Worm (Caenorhabditis elegans) whole organism, L4 larva: ENCODE data around the gene str-124.

ENCODE experiments used
- F10B5.3 ChIP-seq: sonication (generic microtip); optimal IDR thresholded peaks from 2 replicates; lab custom pipeline; 2016; ENCODE audit warnings: mild to moderate bottlenecking, missing genetic modification characterization, missing compliant biosample characterization
- F37D6.2 ChIP-seq: sonication (generic microtip); optimal IDR thresholded peaks from 2 replicates; lab custom pipeline; 2016; ENCODE audit warnings: mild to moderate bottlenecking, missing genetic modification characterization, missing compliant biosample characterization
- F49E8.2 ChIP-seq: sonication (generic microtip); optimal IDR thresholded peaks from 2 replicates; lab custom pipeline; 2016; ENCODE audit warnings: missing compliant biosample characterization, mild to moderate bottlenecking, missing genetic modification characterization, borderline replicate concordance
- T20F7.1 ChIP-seq: fragments of 200-800 bp; sonication (Bioruptor generic); optimal IDR thresholded peaks from 2 replicates; lab custom pipeline; 2018; ENCODE audit warnings: mild to moderate bottlenecking, missing genetic modification characterization, missing compliant biosample characterization
- attf-4 ChIP-seq: sonication (generic microtip); optimal IDR thresholded peaks from 3 replicates; lab custom pipeline; 2017; ENCODE audit warnings: missing biosample characterization, missing genetic modification characterization
- ceh-20 ChIP-seq: fragments of 200-800 bp; sonication (Bioruptor generic); IDR thresholded peaks from 2 replicates; pipeline ENCODE4 v1.3.6; 2022; ENCODE audit warnings: missing genetic modification reagents, missing genetic modification characterization, missing compliant biosample characterization
- ceh-32 ChIP-seq: sonication (generic microtip); optimal IDR thresholded peaks from 2 replicates; lab custom pipeline; 2016; ENCODE audit warnings: mild to moderate bottlenecking, missing genetic modification characterization, missing compliant biosample characterization; ENCODE audit not compliant: poor library complexity
- ces-1 ChIP-seq: fragments of 150-350 bp; sonication (generic microtip); optimal IDR thresholded peaks from 4 replicates; lab custom pipeline; 2014; ENCODE audit warnings: missing biosample characterization, missing genetic modification reagents, missing genetic modification characterization
- cey-2 ChIP-seq: sonication (generic microtip); optimal IDR thresholded peaks from 3 replicates; lab custom pipeline; 2017; ENCODE audit warnings: missing genetic modification characterization, mild to moderate bottlenecking, missing compliant biosample characterization, antibody characterized with exemption, borderline replicate concordance; ENCODE audit not compliant: insufficient read depth
- ctbp-1 ChIP-seq: fragments of 200-800 bp; sonication (Bioruptor generic); IDR thresholded peaks from 2 replicates; pipeline ENCODE4 v1.3.6; 2022; ENCODE audit warnings: missing genetic modification reagents, missing genetic modification characterization, missing compliant biosample characterization
- daf-16 ChIP-seq, 3 experiments: sonication (generic microtip); optimal IDR thresholded peaks; 2 replicates each; lab custom pipeline; 2016 to 2017; ENCODE audit warnings: missing genetic modification characterization in 3 of 3, missing genetic modification reagents in 3 of 3, mild to moderate bottlenecking in 2 of 3, missing compliant biosample characterization in 2 of 3, missing biosample characterization in 1 of 3, moderate library complexity in 1 of 3
- daf-8 ChIP-seq: fragments of 200-800 bp; sonication (Bioruptor generic); IDR thresholded peaks from 2 replicates; pipeline ENCODE4 v1.3.6; 2022; ENCODE audit warnings: missing genetic modification characterization, missing compliant biosample characterization
- dmd-8 ChIP-seq: fragments of 200-800 bp; sonication (Bioruptor generic); IDR thresholded peaks from 2 replicates; pipeline ENCODE4 v1.3.6; 2022; ENCODE audit warnings: missing genetic modification characterization, missing compliant biosample characterization
- dmd-9 ChIP-seq: fragments of 200-800 bp; sonication (Bioruptor generic); IDR thresholded peaks from 2 replicates; pipeline ENCODE4 v1.3.6; 2022; ENCODE audit warnings: missing genetic modification reagents, missing genetic modification characterization, missing compliant biosample characterization
- duxl-1 ChIP-seq: sonication (generic microtip); optimal IDR thresholded peaks from 2 replicates; lab custom pipeline; 2016; ENCODE audit warnings: mild to moderate bottlenecking, missing genetic modification characterization, moderate library complexity, missing compliant biosample characterization; ENCODE audit not compliant: poor library complexity
- dve-1 ChIP-seq: sonication (generic microtip); optimal IDR thresholded peaks from 2 replicates; lab custom pipeline; 2017; ENCODE audit warnings: antibody characterized with exemption, mild to moderate bottlenecking, missing genetic modification characterization, missing compliant biosample characterization; ENCODE audit not compliant: insufficient read depth
- egl-43 ChIP-seq: fragments of 200-800 bp; sonication (Bioruptor generic); IDR thresholded peaks from 2 replicates; pipeline ENCODE4 v1.3.6; 2022; ENCODE audit warnings: missing genetic modification reagents, missing genetic modification characterization, missing compliant biosample characterization
- hlh-11 ChIP-seq: fragments of 200-800 bp; sonication (Bioruptor generic); optimal IDR thresholded peaks from 2 replicates; lab custom pipeline; 2018; ENCODE audit warnings: mild to moderate bottlenecking, missing genetic modification characterization, missing compliant biosample characterization
- hmg-1.1 ChIP-seq: fragments of 200-800 bp; sonication (Bioruptor generic); IDR thresholded peaks from 2 replicates; pipeline ENCODE4 v1.3.6; 2022; ENCODE audit warnings: missing genetic modification reagents, missing genetic modification characterization, missing compliant biosample characterization
- jun-1 ChIP-seq: fragments of 150-350 bp; optimal IDR thresholded peaks from 2 replicates; lab custom pipeline; 2014; ENCODE audit warnings: missing biosample characterization, missing genetic modification reagents, missing genetic modification characterization
- lin-1 ChIP-seq: fragments of 200-800 bp; sonication (Bioruptor generic); IDR thresholded peaks from 2 replicates; pipeline ENCODE4 v1.3.6; 2022; ENCODE audit warnings: missing genetic modification reagents, missing genetic modification characterization, missing compliant biosample characterization
- lin-13 ChIP-seq: fragments of 150-350 bp; optimal IDR thresholded peaks from 2 replicates; lab custom pipeline; 2014; ENCODE audit warnings: missing biosample characterization, missing genetic modification reagents, missing genetic modification characterization
- lin-15B ChIP-seq: fragments of 150-350 bp; sonication (generic microtip); optimal IDR thresholded peaks from 3 replicates; lab custom pipeline; 2014; ENCODE audit warnings: missing biosample characterization, missing genetic modification characterization
- lir-3 ChIP-seq: sonication (generic microtip); optimal IDR thresholded peaks from 2 replicates; lab custom pipeline; 2016; ENCODE audit warnings: mild to moderate bottlenecking, missing genetic modification characterization, missing compliant biosample characterization
- madf-9 ChIP-seq: fragments of 200-800 bp; sonication (Bioruptor generic); conservative IDR thresholded peaks from 2 replicates; pipeline ENCODE4 v1.3.6; 2022; ENCODE audit warnings: missing genetic modification reagents, missing genetic modification characterization, missing compliant biosample characterization
- mdt-29 ChIP-seq: fragments of 200-800 bp; sonication (Bioruptor generic); IDR thresholded peaks from 2 replicates; pipeline ENCODE4 v1.3.6; 2022; ENCODE audit warnings: missing genetic modification reagents, missing genetic modification characterization, missing compliant biosample characterization
- mes-2 ChIP-seq: sonication (generic microtip); optimal IDR thresholded peaks from 2 replicates; lab custom pipeline; 2016; ENCODE audit warnings: missing genotype, mild to moderate bottlenecking, missing genetic modification characterization, missing compliant biosample characterization; ENCODE audit not compliant: poor library complexity, severe bottlenecking
- mxl-2 ChIP-seq: fragments of 200-800 bp; sonication (Bioruptor generic); conservative IDR thresholded peaks from 2 replicates; pipeline ENCODE4 v1.3.6; 2022; ENCODE audit warnings: missing genetic modification reagents, missing genetic modification characterization, missing compliant biosample characterization
- mxl-3 ChIP-seq: fragments of 200-800 bp; sonication (Bioruptor generic); optimal IDR thresholded peaks from 2 replicates; lab custom pipeline; 2018; ENCODE audit warnings: mild to moderate bottlenecking, missing genetic modification characterization, missing compliant biosample characterization
- nhr-10 ChIP-seq: fragments of 150-350 bp; optimal IDR thresholded peaks from 2 replicates; lab custom pipeline; 2014; ENCODE audit warnings: missing biosample characterization, missing genetic modification characterization
- nhr-102 ChIP-seq: sonication (generic microtip); optimal IDR thresholded peaks from 2 replicates; lab custom pipeline; 2016; ENCODE audit warnings: mild to moderate bottlenecking, missing genetic modification characterization, moderate library complexity, missing compliant biosample characterization
- nhr-11 ChIP-seq: fragments of 150-350 bp; optimal IDR thresholded peaks from 2 replicates; lab custom pipeline; 2014; ENCODE audit warnings: missing biosample characterization, missing genetic modification characterization
- nhr-25 ChIP-seq: sonication (generic microtip); optimal IDR thresholded peaks from 2 replicates; lab custom pipeline; 2017; ENCODE audit warnings: missing genetic modification characterization, mild to moderate bottlenecking, missing compliant biosample characterization, antibody characterized with exemption, moderate library complexity, borderline replicate concordance; ENCODE audit not compliant: insufficient read depth
- nhr-42 ChIP-seq: fragments of 200-800 bp; sonication (Bioruptor generic); IDR thresholded peaks from 2 replicates; pipeline ENCODE4 v1.3.6; 2022; ENCODE audit warnings: missing genetic modification characterization, missing compliant biosample characterization
- nhr-48 ChIP-seq: sonication (generic microtip); optimal IDR thresholded peaks from 2 replicates; lab custom pipeline; 2016; ENCODE audit warnings: mild to moderate bottlenecking, missing genetic modification characterization, missing compliant biosample characterization
- nhr-6 ChIP-seq: fragments of 150-350 bp; optimal IDR thresholded peaks from 2 replicates; lab custom pipeline; 2014; ENCODE audit warnings: missing biosample characterization, missing genetic modification characterization
- php-3 ChIP-seq: fragments of 200-800 bp; sonication (Bioruptor generic); IDR thresholded peaks from 2 replicates; pipeline ENCODE4 v1.3.6; 2022; ENCODE audit warnings: missing genetic modification reagents, missing genetic modification characterization, missing compliant biosample characterization
- sdz-12 ChIP-seq: fragments of 200-800 bp; sonication (Bioruptor generic); optimal IDR thresholded peaks from 2 replicates; lab custom pipeline; 2018; ENCODE audit warnings: mild to moderate bottlenecking, missing genetic modification characterization, missing compliant biosample characterization
- set-16 ChIP-seq: fragments of 200-800 bp; sonication (Bioruptor generic); IDR thresholded peaks from 2 replicates; pipeline ENCODE4 v1.3.6; 2022; ENCODE audit warnings: missing genetic modification reagents, missing genetic modification characterization, missing compliant biosample characterization
- skn-1 ChIP-seq: fragments of 150-350 bp; optimal IDR thresholded peaks from 2 replicates; lab custom pipeline; 2014; ENCODE audit warnings: missing biosample characterization, missing genetic modification characterization
- snpc-1.2 ChIP-seq: fragments of 200-800 bp; sonication (Bioruptor generic); IDR thresholded peaks from 2 replicates; pipeline ENCODE4 v1.3.6; 2022; ENCODE audit warnings: missing genetic modification reagents, missing genetic modification characterization, missing compliant biosample characterization
- tag-97 ChIP-seq: fragments of 200-800 bp; sonication (Bioruptor generic); IDR thresholded peaks from 2 replicates; pipeline ENCODE4 v1.3.6; 2022; ENCODE audit warnings: missing genetic modification characterization, missing compliant biosample characterization
- unc-130 ChIP-seq: sonication (generic microtip); optimal IDR thresholded peaks from 2 replicates; lab custom pipeline; 2016; ENCODE audit warnings: missing genetic modification reagents, missing genetic modification characterization, missing compliant biosample characterization
- unc-39 ChIP-seq: sonication (generic microtip); optimal IDR thresholded peaks from 2 replicates; lab custom pipeline; 2017; ENCODE audit warnings: missing biosample characterization, missing genetic modification characterization
- vab-7 ChIP-seq: fragments of 200-800 bp; sonication (Bioruptor generic); IDR thresholded peaks from 2 replicates; pipeline ENCODE4 v1.3.6; 2022; ENCODE audit warnings: missing genetic modification reagents, missing genetic modification characterization, missing compliant biosample characterization
- zfp-3 ChIP-seq: fragments of 200-800 bp; sonication (Bioruptor generic); conservative IDR thresholded peaks from 2 replicates; pipeline ENCODE4 v1.3.6; 2022; ENCODE audit warnings: missing genetic modification reagents, missing genetic modification characterization, missing compliant biosample characterization
- zip-11 ChIP-seq: fragments of 200-800 bp; sonication (Bioruptor generic); IDR thresholded peaks from 2 replicates; pipeline ENCODE4 v1.3.6; 2022; ENCODE audit warnings: missing genetic modification characterization, missing compliant biosample characterization
- ztf-11 ChIP-seq: fragments of 150-350 bp; optimal IDR thresholded peaks from 2 replicates; lab custom pipeline; 2014; ENCODE audit warnings: missing biosample characterization, missing genetic modification characterization

The str-124 gene

ce11 chrX:12759010-12759409 is 28.7 kb upstream of the str-124 start (continued):
- TF ChIP-seq set-16 (no peak), ctbp-1 (GFP tag; lab: Robert Waterston, UW) (no peak), nhr-11 (no peak), madf-9 (no peak), nhr-25 (tag; lab: Kevin White, UChicago) (no peak), F49E8.2 (no peak), F10B5.3 (tag; lab: Kevin White, UChicago) (no peak), F37D6.2 (no peak), sdz-12 (GFP tag; lab: Kevin White, UChicago) (no peak), ces-1 (GFP tag; lab: Kevin White, UChicago) (no peak), mdt-29 (GFP tag; lab: Robert Waterston, UW) (no peak), dmd-8 (no peak), snpc-1.2 (GFP tag; lab: Robert Waterston, UW) (no peak), skn-1 (no peak), zfp-3 (no peak), cey-2 (no peak), mxl-3 (GFP tag; lab: Kevin White, UChicago) (no peak), vab-7 (GFP tag; lab: Robert Waterston, UW) (no peak), hmg-1.1 (GFP tag; lab: Robert Waterston, UW) (no peak), hlh-11 (no peak), egl-43 (GFP tag; lab: Robert Waterston, UW) (no peak), ztf-11 (tag; lab: Kevin White, UChicago) (no peak)

DNA sequence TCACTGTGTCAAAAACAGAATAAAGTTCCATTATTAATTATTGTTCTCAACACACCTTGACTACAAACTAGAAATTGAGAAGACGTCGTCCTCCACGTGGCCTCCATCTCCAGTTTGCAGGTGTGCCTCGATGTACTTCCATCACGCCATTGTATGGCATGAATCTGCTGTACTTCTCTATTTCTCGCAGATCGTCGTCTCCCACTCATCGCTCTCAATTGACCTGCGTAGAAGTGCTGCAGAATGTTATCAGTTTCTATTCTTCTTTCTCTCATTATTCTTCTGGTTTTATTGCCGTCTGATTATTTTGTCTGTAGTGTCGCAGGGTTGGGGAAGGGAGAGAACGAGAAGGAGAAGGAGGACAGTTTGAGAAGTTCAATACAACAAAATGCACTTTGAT is 28.1 kb upstream of the str-124 start:
- peak; percentile 1 for TF ChIP-seq nhr-10 (tag; lab: Kevin White, UChicago)
- TF ChIP-seq nhr-102: no peak
- no peak for TF ChIP-seq ces-1 (GFP tag; lab: Kevin White, UChicago)
- no peak for TF ChIP-seq ztf-11 (tag; lab: Kevin White, UChicago)
- TF ChIP-seq lin-1 (GFP tag; lab: Robert Waterston, UW): 0 out of 2 replicates have a peak, but pooled peaks have one; percentile 17
- TF ChIP-seq lin-15B (tag; lab: Kevin White, UChicago): no peak
- no peak for TF ChIP-seq zip-11 (GFP tag; lab: Robert Waterston, UW)
- no peak for TF ChIP-seq dmd-8
- no peak for TF ChIP-seq unc-39
- no peak for TF ChIP-seq nhr-42 (GFP tag; lab: Robert Waterston, UW)
- TF ChIP-seq jun-1: no peak
- TF ChIP-seq mxl-2: 0 out of 2 replicates have a peak, but pooled peaks have one; percentile 20
- TF ChIP-seq attf-4 (tag; lab: Kevin White, UChicago): no peak
- TF ChIP-seq php-3 (GFP tag; lab: Robert Waterston, UW): peak; percentile 84
- TF ChIP-seq mdt-29 (GFP tag; lab: Robert Waterston, UW): peak; percentile 77; the same call in 1 of the 2 replicates
- TF ChIP-seq ceh-32: no peak
- no peak for TF ChIP-seq snpc-1.2 (GFP tag; lab: Robert Waterston, UW)
- no peak for TF ChIP-seq duxl-1 (tag; lab: Kevin White, UChicago)
- TF ChIP-seq egl-43 (GFP tag; lab: Robert Waterston, UW): no peak
- peak; percentile 88 for TF ChIP-seq dve-1 (tag; lab: Kevin White, UChicago)
- peak; percentile 65 for TF ChIP-seq nhr-25 (tag; lab: Kevin White, UChicago)
- no peak for TF ChIP-seq T20F7.1 (GFP tag; lab: Kevin White, UChicago)
- peak; percentile 31 for TF ChIP-seq nhr-6
- peak; percentile 27 for TF ChIP-seq mes-2
- 0 out of 2 replicates have a peak, but pooled peaks have one; percentile 30 for TF ChIP-seq ceh-20 (GFP tag; lab: Robert Waterston, UW)
- TF ChIP-seq dmd-9 (GFP tag; lab: Robert Waterston, UW): no peak
- TF ChIP-seq nhr-48 (tag; lab: Kevin White, UChicago): peak; percentile 79
- no peak for TF ChIP-seq daf-8 (GFP tag; lab: Robert Waterston, UW)
- TF ChIP-seq tag-97 (GFP tag; lab: Robert Waterston, UW): no peak
- no peak for TF ChIP-seq F49E8.2
- TF ChIP-seq ctbp-1 (GFP tag; lab: Robert Waterston, UW): no peak
- TF ChIP-seq unc-130: no peak
- TF ChIP-seq daf-16 (GFP tag; optimal IDR thresholded peaks at IDR 0.05; lab: Kevin White, UChicago): no peak
- TF ChIP-seq daf-16 (tag; optimal IDR thresholded peaks at IDR 0.05; lab: Kevin White, UChicago): peak; percentile 49
- no peak for TF ChIP-seq lir-3 (tag; lab: Kevin White, UChicago)
- TF ChIP-seq set-16: no peak
- no peak for TF ChIP-seq lin-13 (GFP tag; lab: Kevin White, UChicago)
